Fruit fly (Drosophila melanogaster) whole organism, embryonic: Measurements from ENCODE around the gene Spx.

ENCODE experiments used
- Atf3 ChIP-seq: fragments of 200-800 bp; sonication (Bioruptor generic); optimal IDR thresholded peaks from 3 replicates; lab custom pipeline; 2016; ENCODE audit warnings: missing biosample characterization, missing genetic modification characterization
- CG12659 ChIP-seq: fragments of 200-800 bp; sonication (Bioruptor generic); optimal IDR thresholded peaks from 3 replicates; lab custom pipeline; 2017; ENCODE audit warnings: mild to moderate bottlenecking, missing biosample characterization, missing genetic modification reagents, missing genetic modification characterization
- CG13123 ChIP-seq: fragments of 200-800 bp; sonication (Bioruptor generic); optimal IDR thresholded peaks from 2 replicates; lab custom pipeline; 2016; ENCODE audit warnings: missing biosample characterization, missing genetic modification characterization
- CG1647 ChIP-seq: fragments of 200-800 bp; sonication (Bioruptor generic); optimal IDR thresholded peaks from 3 replicates; lab custom pipeline; 2016; ENCODE audit warnings: missing biosample characterization, missing genetic modification characterization
- CG16815 ChIP-seq: fragments of 200-800 bp; sonication (Bioruptor generic); optimal IDR thresholded peaks from 3 replicates; lab custom pipeline; 2017; ENCODE audit warnings: missing biosample characterization, mild to moderate bottlenecking, missing genetic modification characterization
- CG17186 ChIP-seq: fragments of 200-800 bp; sonication (Bioruptor generic); optimal IDR thresholded peaks from 3 replicates; lab custom pipeline; 2017; ENCODE audit warnings: missing biosample characterization, missing genetic modification reagents, missing genetic modification characterization
- CG17802 ChIP-seq: fragments of 200-800 bp; sonication (Bioruptor generic); optimal IDR thresholded peaks from 2 replicates; lab custom pipeline; 2018; ENCODE audit warnings: missing biosample characterization, mild to moderate bottlenecking, missing genetic modification characterization, moderate library complexity
- CG18476 ChIP-seq: fragments of 200-800 bp; sonication (Bioruptor generic); optimal IDR thresholded peaks from 2 replicates; lab custom pipeline; 2016; ENCODE audit warnings: missing biosample characterization, mild to moderate bottlenecking, missing genetic modification characterization
- CG2120 ChIP-seq: fragments of 200-800 bp; sonication (Bioruptor generic); optimal IDR thresholded peaks from 3 replicates; lab custom pipeline; 2016; ENCODE audit warnings: missing biosample characterization, missing genetic modification characterization
- CG2712 ChIP-seq: fragments of 200-800 bp; optimal IDR thresholded peaks from 3 replicates; lab custom pipeline; 2019; ENCODE audit warnings: missing biosample characterization, mild to moderate bottlenecking, missing genetic modification characterization, moderate library complexity
- CG4730 ChIP-seq: fragments of 200-800 bp; sonication (Bioruptor generic); IDR thresholded peaks from 2 replicates; pipeline ENCODE4 v1.3.6; 2022; ENCODE audit warnings: missing biosample characterization, missing genetic modification characterization
- CG4820 ChIP-seq: fragments of 200-800 bp; sonication (Bioruptor generic); optimal IDR thresholded peaks from 3 replicates; lab custom pipeline; 2016; ENCODE audit warnings: missing biosample characterization, missing genetic modification characterization
- CG4854 ChIP-seq: fragments of 200-800 bp; sonication (Bioruptor generic); optimal IDR thresholded peaks from 2 replicates; lab custom pipeline; 2016; ENCODE audit warnings: missing biosample characterization, missing genetic modification characterization, inconsistent platforms
- CG6175 ChIP-seq: fragments of 200-800 bp; sonication (Bioruptor generic); IDR thresholded peaks from 3 replicates; pipeline ENCODE4 v1.3.6; 2022; ENCODE audit warnings: missing biosample characterization, missing genetic modification characterization
- CG7928 ChIP-seq: fragments of 200-800 bp; sonication (Bioruptor generic); optimal IDR thresholded peaks from 2 replicates; lab custom pipeline; 2017; ENCODE audit warnings: missing biosample characterization, mild to moderate bottlenecking, missing genetic modification characterization
- CHES-1-like ChIP-seq: fragments of 200-800 bp; sonication (Bioruptor generic); optimal IDR thresholded peaks from 2 replicates; lab custom pipeline; 2016; ENCODE audit warnings: missing biosample characterization, missing genetic modification characterization
- Chrac-16 ChIP-seq: fragments of 200-800 bp; sonication (Bioruptor generic); optimal IDR thresholded peaks from 3 replicates; lab custom pipeline; 2016; ENCODE audit warnings: missing biosample characterization, missing genetic modification characterization
- D ChIP-seq, 2 experiments: fragments of 200-800 bp in 1 of 2; fragments of >200 bp in 1 of 2; sonication (Bioruptor generic) in 1 of 2; optimal IDR thresholded peaks; 2 replicates in 1 of 2; 3 replicates in 1 of 2; lab custom pipeline; 2017; ENCODE audit warnings: mild to moderate bottlenecking in 1 of 2, missing biosample characterization in 1 of 2, missing genetic modification characterization in 1 of 2, missing genetic modification reagents in 1 of 2
- D19B ChIP-seq: fragments of 200-800 bp; sonication (Bioruptor generic); optimal IDR thresholded peaks from 2 replicates; lab custom pipeline; 2017; ENCODE audit warnings: missing biosample characterization, mild to moderate bottlenecking, missing genetic modification characterization
- Dfd ChIP-seq, 2 experiments: fragments of >200 bp; optimal IDR thresholded peaks; 2 replicates each; lab custom pipeline; 2017; ENCODE audit warnings: missing biosample characterization in 2 of 2, missing genetic modification characterization in 2 of 2
- Ets97D ChIP-seq: fragments of 200-800 bp; sonication (Bioruptor generic); optimal IDR thresholded peaks from 3 replicates; lab custom pipeline; 2016; ENCODE audit warnings: missing biosample characterization, missing genetic modification characterization
- Fer2 ChIP-seq: fragments of 200-800 bp; sonication (Bioruptor generic); optimal IDR thresholded peaks from 2 replicates; lab custom pipeline; 2018; ENCODE audit warnings: missing biosample characterization, mild to moderate bottlenecking, missing genetic modification characterization, moderate library complexity
- HLH54F ChIP-seq: fragments of 200-800 bp; sonication (Bioruptor generic); optimal IDR thresholded peaks from 3 replicates; lab custom pipeline; 2016; ENCODE audit warnings: missing biosample characterization, missing genetic modification characterization
- Hey ChIP-seq: fragments of 200-800 bp; sonication (Bioruptor generic); optimal IDR thresholded peaks from 3 replicates; lab custom pipeline; 2018; ENCODE audit warnings: missing biosample characterization, mild to moderate bottlenecking, missing genetic modification characterization
- Mad ChIP-seq: fragments of 200-800 bp; sonication (Bioruptor generic); optimal IDR thresholded peaks from 2 replicates; lab custom pipeline; 2016; ENCODE audit warnings: missing biosample characterization, missing genetic modification characterization
- NFAT ChIP-seq: fragments of 200-800 bp; sonication (Bioruptor generic); IDR thresholded peaks from 2 replicates; pipeline ENCODE4 v1.3.6; 2022; ENCODE audit warnings: missing biosample characterization, missing genetic modification characterization
- Nf-YC ChIP-seq: fragments of 200-800 bp; optimal IDR thresholded peaks from 3 replicates; lab custom pipeline; 2019; ENCODE audit warnings: missing biosample characterization, mild to moderate bottlenecking, missing genetic modification characterization, moderate library complexity
- Opbp ChIP-seq: fragments of 200-800 bp; sonication (Bioruptor generic); IDR thresholded peaks from 3 replicates; pipeline ENCODE4 v1.3.6; 2022; ENCODE audit warnings: missing biosample characterization, missing genetic modification characterization; ENCODE audit not compliant: partially characterized antibody
- Poxn ChIP-seq: fragments of 200-800 bp; sonication (Bioruptor generic); IDR thresholded peaks from 2 replicates; pipeline ENCODE4 v1.3.6; 2022; ENCODE audit warnings: missing biosample characterization, missing genetic modification characterization
- Ravus ChIP-seq: fragments of 200-800 bp; sonication (Bioruptor generic); IDR thresholded peaks from 2 replicates; pipeline ENCODE4 v1.3.6; 2022; ENCODE audit warnings: missing biosample characterization, missing genetic modification characterization
- Stat92E ChIP-seq, 3 experiments: fragments of >200 bp in 2 of 3; fragments of 200-800 bp in 1 of 3; sonication (Bioruptor generic) in 1 of 3; optimal IDR thresholded peaks; 2 replicates each; lab custom pipeline; 2017 to 2019; ENCODE audit warnings: missing biosample characterization in 3 of 3, missing genetic modification characterization in 3 of 3, mild to moderate bottlenecking in 1 of 3, moderate library complexity in 1 of 3
- YL-1 ChIP-seq: fragments of 200-800 bp; sonication (Bioruptor generic); optimal IDR thresholded peaks from 3 replicates; lab custom pipeline; 2017; ENCODE audit warnings: missing biosample characterization, mild to moderate bottlenecking, missing genetic modification characterization
- br ChIP-seq: fragments of >200 bp; optimal IDR thresholded peaks from 2 replicates; lab custom pipeline; 2017
- corto ChIP-seq: fragments of 200-800 bp; sonication (Bioruptor generic); optimal IDR thresholded peaks from 2 replicates; lab custom pipeline; 2016; ENCODE audit warnings: missing biosample characterization, mild to moderate bottlenecking, missing genetic modification characterization, moderate library complexity
- esg ChIP-seq: fragments of 200-800 bp; sonication (Bioruptor generic); conservative IDR thresholded peaks from 2 replicates; pipeline ENCODE4 v1.3.6; 2022; ENCODE audit warnings: missing biosample characterization, missing genetic modification characterization
- exex ChIP-seq: fragments of 200-800 bp; sonication (Bioruptor generic); optimal IDR thresholded peaks from 4 replicates; lab custom pipeline; 2018; ENCODE audit warnings: missing biosample characterization, mild to moderate bottlenecking, missing genetic modification characterization, moderate library complexity
- ftz-f1 ChIP-seq: fragments of 200-800 bp; sonication (Bioruptor generic); optimal IDR thresholded peaks from 2 replicates; lab custom pipeline; 2016; ENCODE audit warnings: missing biosample characterization, missing genetic modification characterization
- lov ChIP-seq, 2 experiments: fragments of 200-800 bp in 1 of 2; fragments of >200 bp in 1 of 2; sonication (Bioruptor generic) in 1 of 2; IDR thresholded peaks in 1 of 2; optimal IDR thresholded peaks in 1 of 2; 2 replicates in 1 of 2; 3 replicates in 1 of 2; pipeline versions ENCODE4 v1.3.6 to Lab custom; 2017 to 2022; ENCODE audit warnings: missing biosample characterization in 1 of 2, missing genetic modification characterization in 1 of 2
- org-1 ChIP-seq: fragments of 200-800 bp; sonication (Bioruptor generic); optimal IDR thresholded peaks from 2 replicates; lab custom pipeline; 2017; ENCODE audit warnings: missing biosample characterization, missing genetic modification characterization
- pum ChIP-seq: fragments of 200-800 bp; sonication (Bioruptor generic); optimal IDR thresholded peaks from 2 replicates; lab custom pipeline; 2016; ENCODE audit warnings: missing biosample characterization, missing genetic modification characterization
- ranshi ChIP-seq: fragments of 200-800 bp; sonication (Bioruptor generic); IDR thresholded peaks from 2 replicates; pipeline ENCODE4 v1.3.6; 2022; ENCODE audit warnings: missing biosample characterization, missing genetic modification characterization
- row ChIP-seq: fragments of 200-800 bp; sonication (Bioruptor generic); IDR thresholded peaks from 3 replicates; pipeline ENCODE4 v1.3.6; 2022; ENCODE audit warnings: missing biosample characterization, missing genetic modification characterization
- salm ChIP-seq: fragments of 200-800 bp; sonication (Bioruptor generic); optimal IDR thresholded peaks from 2 replicates; lab custom pipeline; 2018; ENCODE audit warnings: missing biosample characterization, mild to moderate bottlenecking, missing genetic modification characterization
- sd ChIP-seq: fragments of 200-800 bp; sonication (Bioruptor generic); optimal IDR thresholded peaks from 3 replicates; lab custom pipeline; 2018; ENCODE audit warnings: missing biosample characterization, mild to moderate bottlenecking, missing genetic modification characterization, moderate library complexity
- sens-2 ChIP-seq: fragments of 200-800 bp; sonication (Bioruptor generic); IDR thresholded peaks from 2 replicates; pipeline ENCODE4 v1.3.6; 2022; ENCODE audit warnings: missing biosample characterization, missing genetic modification characterization
- slou ChIP-seq: fragments of 200-800 bp; sonication (Bioruptor generic); optimal IDR thresholded peaks from 3 replicates; lab custom pipeline; 2016; ENCODE audit warnings: missing biosample characterization, missing genetic modification characterization
- stwl ChIP-seq: fragments of 200-800 bp; sonication (Bioruptor generic); optimal IDR thresholded peaks from 3 replicates; lab custom pipeline; 2018; ENCODE audit warnings: missing biosample characterization, mild to moderate bottlenecking, missing genetic modification characterization, moderate library complexity
- trh ChIP-seq: fragments of 200-800 bp; sonication (Bioruptor generic); optimal IDR thresholded peaks from 2 replicates; lab custom pipeline; 2016; ENCODE audit warnings: missing biosample characterization, missing genetic modification characterization
- vvl ChIP-seq: fragments of 200-800 bp; sonication (Bioruptor generic); IDR thresholded peaks from 2 replicates; pipeline ENCODE4 v1.3.6; 2022; ENCODE audit warnings: missing biosample characterization, missing genetic modification characterization
- zf30C ChIP-seq: fragments of 200-800 bp; sonication (Bioruptor generic); optimal IDR thresholded peaks from 3 replicates; lab custom pipeline; 2018; ENCODE audit warnings: missing biosample characterization, mild to moderate bottlenecking, missing genetic modification characterization
- zfh2 ChIP-seq: fragments of 200-800 bp; sonication (Bioruptor generic); optimal IDR thresholded peaks from 2 replicates; lab custom pipeline; 2016; ENCODE audit warnings: missing biosample characterization, missing genetic modification characterization

Spx gene

DNA sequence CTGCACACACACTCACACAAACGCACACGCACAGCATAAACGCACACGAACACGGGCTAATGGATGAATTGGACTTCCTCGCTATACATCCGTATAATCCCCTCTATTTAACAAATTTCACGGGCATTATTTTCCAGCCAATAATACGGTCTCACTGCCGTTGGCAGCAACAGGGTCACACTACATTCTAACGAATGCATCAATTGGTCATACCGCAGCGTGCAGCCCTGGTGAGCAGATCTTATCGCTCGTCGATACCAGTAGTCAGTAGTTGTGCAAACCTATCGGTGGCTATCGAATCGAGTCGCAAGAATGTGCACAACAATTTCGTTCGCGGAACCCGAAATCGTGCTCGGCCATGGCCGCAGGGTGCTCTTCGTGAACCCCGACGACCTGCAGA is 32.2 kb downstream of the Spx start, which contains the start of the genes Top3beta and wuho (continued):
- TF ChIP-seq D (optimal IDR thresholded peaks at IDR 0.05; lab: Kevin White, UChicago) (peak; percentile 74), D (GFP tag; optimal IDR thresholded peaks at IDR 0.05; lab: Kevin White, UChicago) (no peak), corto (GFP tag; lab: Kevin White, UChicago) (no peak), sens-2 (no peak), CG13123 (GFP tag; lab: Kevin White, UChicago) (no peak), YL-1 (GFP tag; lab: Kevin White, UChicago) (peak; percentile 93), Opbp (GFP tag; lab: Robert Waterston, UW) (peak; percentile 71), salm (tag; lab: Kevin White, UChicago) (peak; percentile 10), Ravus (no peak), CG4820 (no peak), ftz-f1 (GFP tag; lab: Kevin White, UChicago) (peak; percentile 58), esg (GFP tag; lab: Robert Waterston, UW) (no peak), CG2120 (GFP tag; lab: Kevin White, UChicago) (peak; percentile 57), CG16815 (GFP tag; lab: Kevin White, UChicago) (no peak), vvl (GFP tag; lab: Robert Waterston, UW) (peak; percentile 72), br (lab: Kevin White, UChicago) (no peak), CG12659 (GFP tag; lab: Kevin White, UChicago) (peak; percentile 95), Fer2 (tag; lab: Kevin White, UChicago) (no peak), Ets97D (GFP tag; lab: Kevin White, UChicago) (peak; percentile 93), exex (tag; lab: Kevin White, UChicago) (no peak), Hey (tag; lab: Kevin White, UChicago) (no peak), lov (optimal IDR thresholded peaks at IDR 0.05; lab: Kevin White, UChicago) (no peak), lov (GFP tag; IDR thresholded peaks at IDR 0.05; lab: Robert Waterston, UW) (no peak), pum (GFP tag; lab: Kevin White, UChicago) (peak; percentile 31), D19B (no peak), Mad (GFP tag; lab: Kevin White, UChicago) (peak; percentile 43), zf30C (GFP tag; lab: Kevin White, UChicago) (no peak), slou (no peak), CG6175 (GFP tag; lab: Robert Waterston, UW) (no peak), CG17802 (tag; lab: Kevin White, UChicago) (no peak), Atf3 (no peak), sd (peak; percentile 93), CG4854 (GFP tag; lab: Kevin White, UChicago) (no peak), CG7928 (GFP tag; lab: Kevin White, UChicago) (peak; percentile 97), CHES-1-like (GFP tag; lab: Kevin White, UChicago) (peak; percentile 74), org-1 (GFP tag; lab: Kevin White, UChicago) (peak; percentile 9), NFAT (GFP tag; lab: Robert Waterston, UW) (0 out of 2 replicates have a peak, but pooled peaks have one; percentile 20), Dfd (GFP tag; optimal IDR thresholded peaks at IDR 0.05; lab: Kevin White, UChicago) (no peak), Poxn (GFP tag; lab: Robert Waterston, UW) (no peak), Stat92E (GFP tag; optimal IDR thresholded peaks at IDR 0.05; lab: Kevin White, UChicago) (peak in 1 of 3 experiments; percentile 73), row (GFP tag; lab: Robert Waterston, UW) (peak; percentile 67), trh (no peak), stwl (tag; lab: Kevin White, UChicago) (peak; percentile 94), Chrac-16 (peak; percentile 25), CG18476 (GFP tag; lab: Kevin White, UChicago) (no peak), ranshi (GFP tag; lab: Robert Waterston, UW) (no peak), Nf-YC (tag; lab: Kevin White, UChicago) (peak; percentile 74), CG2712 (tag; lab: Kevin White, UChicago) (peak; percentile 55), zfh2 (GFP tag; lab: Kevin White, UChicago) (peak; percentile 28), CG17186 (GFP tag; lab: Kevin White, UChicago) (peak; percentile 85), CG4730 (GFP tag; lab: Robert Waterston, UW) (no peak), HLH54F (GFP tag; lab: Kevin White, UChicago) (peak; percentile 39), CG1647 (GFP tag; lab: Kevin White, UChicago) (no peak)
